Fruit fly (Drosophila melanogaster): ENCODE measurements around the gene CG32655.
A peak's percentile ranks its signal among the peaks of the same experiment; 100 is the strongest.

The CG32655 gene

dm6 chrX:12201905-12202623, 33.6 kb downstream of the CG32655 start (continued):
- TF ChIP-seq Mes4 (GFP tag; optimal IDR thresholded peaks at IDR 0.05) (peak; percentile 32), CG3065 (GFP tag; optimal IDR thresholded peaks at IDR 0.05) (peak; percentile 64), CG8290 (GFP tag; optimal IDR thresholded peaks at IDR 0.05) (peak; percentile 80), CG8290 (tag; optimal IDR thresholded peaks at IDR 0.05) (peak; percentile 27 to 52), ase (GFP tag; IDR thresholded peaks at IDR 0.05) (peak; percentile 47; the same call in 1 of the 3 replicates), BtbVII (GFP tag; optimal IDR thresholded peaks at IDR 0.05) (peak; percentile 39), CG3281 (GFP tag; optimal IDR thresholded peaks at IDR 0.05) (peak; percentile 0), Nf-YB (GFP tag; optimal IDR thresholded peaks at IDR 0.05) (peak; percentile 57), CG18476 (GFP tag; optimal IDR thresholded peaks at IDR 0.05) (peak; percentile 64), GATAe (GFP tag; conservative IDR thresholded peaks at IDR 0.05) (no peak), D19A (tag; optimal IDR thresholded peaks at IDR 0.05) (peak; percentile 82), CG14965 (GFP tag; optimal IDR thresholded peaks at IDR 0.05; ENCODE audit: borderline replicate concordance) (no peak), Mrtf (GFP tag; IDR thresholded peaks at IDR 0.05) (peak; percentile 60; the same call in 2 of the 3 replicates), tgo (GFP tag; IDR thresholded peaks at IDR 0.05) (peak; percentile 74), stc (GFP tag; IDR thresholded peaks at IDR 0.05) (peak; percentile 59; the same call in 1 of the 2 replicates), CG2875 (GFP tag; optimal IDR thresholded peaks at IDR 0.05) (peak; percentile 78), tap (tag; optimal IDR thresholded peaks at IDR 0.05) (peak; percentile 66), kay (GFP tag; optimal IDR thresholded peaks at IDR 0.05) (peak; percentile 61), fd3F (GFP tag; optimal IDR thresholded peaks at IDR 0.05) (no peak), lmd (GFP tag; IDR thresholded peaks at IDR 0.05) (peak; percentile 70), bowl (GFP tag; IDR thresholded peaks at IDR 0.05) (0 out of 2 replicates have a peak, but pooled peaks have one; percentile 13), CG12104 (GFP tag; optimal IDR thresholded peaks at IDR 0.05) (peak; percentile 54), CG18619 (GFP tag; optimal IDR thresholded peaks at IDR 0.05) (peak; percentile 58), CG8765 (GFP tag; IDR thresholded peaks at IDR 0.05) (peak; percentile 70; the same call in 1 of the 2 replicates), exex (tag; optimal IDR thresholded peaks at IDR 0.05) (no peak), CG2129 (GFP tag; IDR thresholded peaks at IDR 0.05; ENCODE audit: partially characterized antibody) (no peak), hbn (GFP tag; IDR thresholded peaks at IDR 0.05; ENCODE audit: partially characterized antibody) (no peak), jigr1 (GFP tag; IDR thresholded peaks at IDR 0.05) (no peak), Dip3 (GFP tag; optimal IDR thresholded peaks at IDR 0.05) (no peak), B-H2 (GFP tag; optimal IDR thresholded peaks at IDR 0.05) (no peak), Fer1 (GFP tag; optimal IDR thresholded peaks at IDR 0.05) (peak; percentile 37), Neu2 (GFP tag; optimal IDR thresholded peaks at IDR 0.05; ENCODE audit: borderline replicate concordance) (no peak), corto (GFP tag; optimal IDR thresholded peaks at IDR 0.05) (no peak), onecut (GFP tag; IDR thresholded peaks at IDR 0.05) (peak; percentile 74), bigmax (GFP tag; optimal IDR thresholded peaks at IDR 0.05) (no peak), HmgZ (tag; optimal IDR thresholded peaks at IDR 0.05) (peak; percentile 47), CG5180 (GFP tag; optimal IDR thresholded peaks at IDR 0.05) (peak; percentile 59), CG33557 (GFP tag; optimal IDR thresholded peaks at IDR 0.05) (peak; percentile 92), Rx (GFP tag; IDR thresholded peaks at IDR 0.05) (peak; percentile 54), vfl (GFP tag; optimal IDR thresholded peaks at IDR 0.05) (no peak), Med (GFP tag) (peak; percentile 63), vnd (GFP tag; IDR thresholded peaks at IDR 0.05; ENCODE audit: partially characterized antibody) (no peak), CG14014 (GFP tag; IDR thresholded peaks at IDR 0.05) (peak; percentile 37; the same call in 1 of the 2 replicates), croc (GFP tag; conservative IDR thresholded peaks at IDR 0.05) (peak; percentile 86), repo (GFP tag; optimal IDR thresholded peaks at IDR 0.05) (peak; percentile 13), CoRest (tag; optimal IDR thresholded peaks at IDR 0.05) (peak; percentile 87), CG12744 (GFP tag; optimal IDR thresholded peaks at IDR 0.05) (no peak), Gug (GFP tag; IDR thresholded peaks at IDR 0.05) (peak; percentile 30; the same call in 2 of the 4 replicates), odd (GFP tag; optimal IDR thresholded peaks at IDR 0.05) (peak; percentile 71)

Data from whole organism, embryonic.